Worm (Caenorhabditis elegans) whole organism, L4 larva: Measurements from ENCODE around the gene Y97E10AR.4.
A peak's percentile ranks its signal among the peaks of the same experiment; 100 is the strongest.

ENCODE experiments used
- F26F4.8 ChIP-seq: fragments of 200-800 bp; sonication (Bioruptor generic); conservative IDR thresholded peaks from 2 replicates; pipeline ENCODE4 v1.3.6; 2022; ENCODE audit warnings: missing genetic modification characterization, missing compliant biosample characterization
- F37D6.2 ChIP-seq: sonication (generic microtip); optimal IDR thresholded peaks from 2 replicates; lab custom pipeline; 2016; ENCODE audit warnings: mild to moderate bottlenecking, missing genetic modification characterization, missing compliant biosample characterization
- F44E2.7 ChIP-seq: fragments of 200-800 bp; sonication (Bioruptor generic); IDR thresholded peaks from 2 replicates; pipeline ENCODE4 v2.1.2; 2022; ENCODE audit warnings: missing genetic modification characterization, missing compliant biosample characterization
- F49E8.2 ChIP-seq: sonication (generic microtip); optimal IDR thresholded peaks from 2 replicates; lab custom pipeline; 2016; ENCODE audit warnings: missing compliant biosample characterization, mild to moderate bottlenecking, missing genetic modification characterization, borderline replicate concordance
- T26A8.4 ChIP-seq: fragments of 200-800 bp; sonication (Bioruptor generic); IDR thresholded peaks from 2 replicates; pipeline ENCODE4 v1.3.6; 2022; ENCODE audit warnings: missing genetic modification characterization, missing compliant biosample characterization
- Y105C5A.15 ChIP-seq: fragments of 200-800 bp; sonication (Bioruptor generic); IDR thresholded peaks from 2 replicates; pipeline ENCODE4 v1.3.6; 2022; ENCODE audit warnings: missing genetic modification characterization, missing compliant biosample characterization
- ZK337.2 ChIP-seq: fragments of 200-800 bp; sonication (Bioruptor generic); IDR thresholded peaks from 2 replicates; pipeline ENCODE4 v1.3.6; 2022; ENCODE audit warnings: missing genetic modification reagents, missing genetic modification characterization, missing compliant biosample characterization
- aha-1 ChIP-seq: fragments of 150-350 bp; peaks from one replicate; lab custom pipeline; 2014; ENCODE audit warnings: missing biosample characterization, missing genetic modification characterization
- aly-2 ChIP-seq: sonication (generic microtip); optimal IDR thresholded peaks from 2 replicates; lab custom pipeline; 2018; ENCODE audit warnings: missing biosample characterization, missing genetic modification characterization
- ama-1 ChIP-seq: fragments of 150-350 bp; optimal IDR thresholded peaks from 2 replicates; lab custom pipeline; 2014; ENCODE audit warnings: inconsistent platforms, mixed read lengths
- ceh-28 ChIP-seq: fragments of 150-350 bp; optimal IDR thresholded peaks from 2 replicates; lab custom pipeline; 2014; ENCODE audit warnings: missing biosample characterization, missing genetic modification reagents, missing genetic modification characterization
- ceh-32 ChIP-seq: sonication (generic microtip); optimal IDR thresholded peaks from 2 replicates; lab custom pipeline; 2016; ENCODE audit warnings: mild to moderate bottlenecking, missing genetic modification characterization, missing compliant biosample characterization; ENCODE audit not compliant: poor library complexity
- ceh-44 ChIP-seq: fragments of 200-800 bp; sonication (Bioruptor generic); IDR thresholded peaks from 2 replicates; pipeline ENCODE4 v1.3.6; 2022; ENCODE audit warnings: missing genetic modification reagents, missing genetic modification characterization, missing compliant biosample characterization
- ceh-62 ChIP-seq: sonication (generic microtip); optimal IDR thresholded peaks from 2 replicates; lab custom pipeline; 2017; ENCODE audit warnings: missing biosample characterization, missing genetic modification characterization
- ces-1 ChIP-seq: fragments of 150-350 bp; sonication (generic microtip); optimal IDR thresholded peaks from 4 replicates; lab custom pipeline; 2014; ENCODE audit warnings: missing biosample characterization, missing genetic modification reagents, missing genetic modification characterization
- ctbp-1 ChIP-seq: fragments of 200-800 bp; sonication (Bioruptor generic); IDR thresholded peaks from 2 replicates; pipeline ENCODE4 v1.3.6; 2022; ENCODE audit warnings: missing genetic modification reagents, missing genetic modification characterization, missing compliant biosample characterization
- daf-16 ChIP-seq, 3 experiments: sonication (generic microtip); optimal IDR thresholded peaks; 2 replicates each; lab custom pipeline; 2016 to 2017; ENCODE audit warnings: missing genetic modification characterization in 3 of 3, missing genetic modification reagents in 3 of 3, mild to moderate bottlenecking in 2 of 3, missing compliant biosample characterization in 2 of 3, missing biosample characterization in 1 of 3, moderate library complexity in 1 of 3
- duxl-1 ChIP-seq: sonication (generic microtip); optimal IDR thresholded peaks from 2 replicates; lab custom pipeline; 2016; ENCODE audit warnings: mild to moderate bottlenecking, missing genetic modification characterization, moderate library complexity, missing compliant biosample characterization; ENCODE audit not compliant: poor library complexity
- dve-1 ChIP-seq: sonication (generic microtip); optimal IDR thresholded peaks from 2 replicates; lab custom pipeline; 2017; ENCODE audit warnings: antibody characterized with exemption, mild to moderate bottlenecking, missing genetic modification characterization, missing compliant biosample characterization; ENCODE audit not compliant: insufficient read depth
- egl-27 ChIP-seq: sonication (generic microtip); optimal IDR thresholded peaks from 3 replicates; lab custom pipeline; 2017; ENCODE audit warnings: missing biosample characterization, missing genetic modification reagents, missing genetic modification characterization
- fkh-10 ChIP-seq: fragments of 150-350 bp; optimal IDR thresholded peaks from 2 replicates; lab custom pipeline; 2014; ENCODE audit warnings: missing biosample characterization, missing genetic modification reagents, missing genetic modification characterization
- gei-8 ChIP-seq: fragments of 200-800 bp; sonication (Bioruptor generic); optimal IDR thresholded peaks from 2 replicates; lab custom pipeline; 2018; ENCODE audit warnings: mild to moderate bottlenecking, missing genetic modification characterization, missing compliant biosample characterization
- hif-1 ChIP-seq, 2 experiments: sonication (generic microtip); optimal IDR thresholded peaks; 2 replicates each; lab custom pipeline; 2016 to 2017; ENCODE audit warnings: missing compliant biosample characterization in 2 of 2, missing genetic modification characterization in 2 of 2, missing genetic modification reagents in 2 of 2, missing genotype in 2 of 2, mild to moderate bottlenecking in 1 of 2
- jun-1 ChIP-seq: fragments of 150-350 bp; optimal IDR thresholded peaks from 2 replicates; lab custom pipeline; 2014; ENCODE audit warnings: missing biosample characterization, missing genetic modification reagents, missing genetic modification characterization
- lin-1 ChIP-seq: fragments of 200-800 bp; sonication (Bioruptor generic); IDR thresholded peaks from 2 replicates; pipeline ENCODE4 v1.3.6; 2022; ENCODE audit warnings: missing genetic modification reagents, missing genetic modification characterization, missing compliant biosample characterization
- lin-38 ChIP-seq: fragments of 200-800 bp; sonication (Bioruptor generic); IDR thresholded peaks from 2 replicates; pipeline ENCODE4 v1.3.6; 2022; ENCODE audit warnings: missing genetic modification reagents, missing genetic modification characterization, missing compliant biosample characterization
- lin-39 ChIP-seq: fragments of 150-350 bp; optimal IDR thresholded peaks from 2 replicates; lab custom pipeline; 2014; ENCODE audit warnings: missing biosample characterization, missing genetic modification reagents, missing genetic modification characterization
- lsy-2 ChIP-seq, 2 experiments: fragments of 150-350 bp in 1 of 2; sonication (generic microtip) in 1 of 2; optimal IDR thresholded peaks; 2 replicates each; lab custom pipeline; 2014 to 2017; ENCODE audit warnings: missing biosample characterization in 2 of 2, missing genetic modification characterization in 2 of 2
- madf-5 ChIP-seq, 2 experiments: fragments of 200-800 bp; sonication (Bioruptor generic); IDR thresholded peaks; 2 replicates each; pipeline ENCODE4 v1.3.6; 2022; ENCODE audit warnings: missing compliant biosample characterization in 2 of 2, missing genetic modification characterization in 2 of 2
- mep-1 ChIP-seq: fragments of 150-350 bp; sonication (generic microtip); optimal IDR thresholded peaks from 3 replicates; lab custom pipeline; 2014; ENCODE audit warnings: missing biosample characterization, missing genetic modification characterization
- mes-2 ChIP-seq: sonication (generic microtip); optimal IDR thresholded peaks from 2 replicates; lab custom pipeline; 2016; ENCODE audit warnings: missing genotype, mild to moderate bottlenecking, missing genetic modification characterization, missing compliant biosample characterization; ENCODE audit not compliant: poor library complexity, severe bottlenecking
- mxl-3 ChIP-seq: fragments of 200-800 bp; sonication (Bioruptor generic); optimal IDR thresholded peaks from 2 replicates; lab custom pipeline; 2018; ENCODE audit warnings: mild to moderate bottlenecking, missing genetic modification characterization, missing compliant biosample characterization
- nhr-102 ChIP-seq: sonication (generic microtip); optimal IDR thresholded peaks from 2 replicates; lab custom pipeline; 2016; ENCODE audit warnings: mild to moderate bottlenecking, missing genetic modification characterization, moderate library complexity, missing compliant biosample characterization
- nhr-42 ChIP-seq: fragments of 200-800 bp; sonication (Bioruptor generic); IDR thresholded peaks from 2 replicates; pipeline ENCODE4 v1.3.6; 2022; ENCODE audit warnings: missing genetic modification characterization, missing compliant biosample characterization
- pha-4 ChIP-seq, 2 experiments: fragments of 150-350 bp in 1 of 2; fragments of 200-800 bp in 1 of 2; sonication (Bioruptor generic) in 1 of 2; IDR thresholded peaks in 1 of 2; optimal IDR thresholded peaks in 1 of 2; 2 replicates each; pipeline versions ENCODE4 v1.3.6 to Lab custom; 2014 to 2022; ENCODE audit warnings: missing genetic modification characterization in 2 of 2, missing genetic modification reagents in 2 of 2, missing biosample characterization in 1 of 2, missing compliant biosample characterization in 1 of 2
- php-3 ChIP-seq: fragments of 200-800 bp; sonication (Bioruptor generic); IDR thresholded peaks from 2 replicates; pipeline ENCODE4 v1.3.6; 2022; ENCODE audit warnings: missing genetic modification reagents, missing genetic modification characterization, missing compliant biosample characterization
- saeg-2 ChIP-seq: fragments of 200-800 bp; sonication (Bioruptor generic); IDR thresholded peaks from 2 replicates; pipeline ENCODE4 v1.3.6; 2022; ENCODE audit warnings: missing genetic modification reagents, missing genetic modification characterization, missing compliant biosample characterization
- snpc-1.2 ChIP-seq: fragments of 200-800 bp; sonication (Bioruptor generic); IDR thresholded peaks from 2 replicates; pipeline ENCODE4 v1.3.6; 2022; ENCODE audit warnings: missing genetic modification reagents, missing genetic modification characterization, missing compliant biosample characterization

Gene Y97E10AR.4

DNA sequence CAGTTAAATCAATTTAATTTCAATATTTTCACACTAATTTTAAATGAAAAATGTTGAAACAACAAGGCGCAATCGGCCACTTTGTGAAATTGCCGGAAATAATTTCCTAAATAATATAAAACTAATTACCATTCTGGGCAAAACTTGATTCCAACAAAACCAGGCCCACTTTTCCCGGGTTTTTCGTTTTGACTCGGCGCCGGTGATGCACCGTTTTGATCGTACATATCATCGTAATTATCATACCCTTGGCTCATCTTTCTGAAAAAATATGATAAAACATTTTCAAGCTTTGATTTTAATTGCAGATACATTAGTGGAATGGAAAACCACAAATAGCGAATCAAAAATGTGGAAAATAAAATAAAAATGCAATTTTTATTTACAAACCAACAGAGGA lies 2.0 kb upstream of the Y97E10AR.4 start, which contains the start of gene rpb-9:
TSS of gene rpb-9 (minus strand) at position 314 of the 400 bp plus-strand sequence.
- no peak for TF ChIP-seq ceh-28 (tag; lab: Kevin White, UChicago)
- TF ChIP-seq fkh-10 (GFP tag; lab: Kevin White, UChicago), result no peak
- peak; percentile 1 for TF ChIP-seq dve-1 (tag; lab: Kevin White, UChicago)
- peak; percentile 53; the same call in 1 of the 2 replicates for TF ChIP-seq lin-1
- no peak for TF ChIP-seq jun-1 (tag; lab: Kevin White, UChicago)
- no peak for TF ChIP-seq ceh-62 (tag; lab: Kevin White, UChicago)
- no peak for TF ChIP-seq lin-39 (tag; lab: Kevin White, UChicago)
- TF ChIP-seq nhr-102, result peak; percentile 4
- peak; percentile 35 for TF ChIP-seq mes-2 (tag; lab: Kevin White, UChicago)
- peak; percentile 43; the same call in 1 of the 2 replicates for TF ChIP-seq T26A8.4
- no peak for TF ChIP-seq mxl-3 (GFP tag; lab: Kevin White, UChicago)
- TF ChIP-seq F44E2.7 (GFP tag; lab: Robert Waterston, UW), result no peak
- TF ChIP-seq ama-1 (lab: Kevin White, UChicago), result peak; percentile 57
- no peak for TF ChIP-seq duxl-1
- no peak for TF ChIP-seq gei-8
- TF ChIP-seq F37D6.2 (tag; lab: Kevin White, UChicago), result no peak
- TF ChIP-seq ctbp-1 (GFP tag; lab: Robert Waterston, UW), result no peak
- no peak for TF ChIP-seq ces-1 (GFP tag; lab: Kevin White, UChicago)
- no peak for TF ChIP-seq daf-16 (GFP tag; optimal IDR thresholded peaks at IDR 0.05; lab: Kevin White, UChicago)
- peak; percentile 3 for TF ChIP-seq daf-16 (tag; optimal IDR thresholded peaks at IDR 0.05; lab: Kevin White, UChicago)
- TF ChIP-seq saeg-2 (GFP tag; lab: Robert Waterston, UW), result no peak
- TF ChIP-seq nhr-42 (GFP tag; lab: Robert Waterston, UW), result no peak
- peak; percentile 8 for TF ChIP-seq F49E8.2 (tag; lab: Kevin White, UChicago)
- no peak for TF ChIP-seq snpc-1.2 (GFP tag; lab: Robert Waterston, UW)
- no peak for TF ChIP-seq Y105C5A.15 (GFP tag; lab: Robert Waterston, UW)
- TF ChIP-seq lsy-2 (tag; optimal IDR thresholded peaks at IDR 0.05; lab: Kevin White, UChicago), result no peak
- TF ChIP-seq ceh-44, result no peak
- TF ChIP-seq lin-38, result peak; percentile 39
- TF ChIP-seq egl-27, result no peak
- TF ChIP-seq pha-4 (GFP tag; IDR thresholded peaks at IDR 0.05; lab: Robert Waterston, UW), result no peak
- no peak for TF ChIP-seq pha-4 (tag; optimal IDR thresholded peaks at IDR 0.05; lab: Kevin White, UChicago)
- TF ChIP-seq hif-1 (tag; optimal IDR thresholded peaks at IDR 0.05; lab: Kevin White, UChicago), result no peak
- no peak for TF ChIP-seq mep-1
- no peak for TF ChIP-seq F26F4.8 (GFP tag; lab: Robert Waterston, UW)
- no peak for TF ChIP-seq ceh-32
- no peak for TF ChIP-seq madf-5 (GFP tag; IDR thresholded peaks at IDR 0.05; lab: Robert Waterston, UW)
- no peak for TF ChIP-seq ZK337.2 (GFP tag; lab: Robert Waterston, UW)

DNA sequence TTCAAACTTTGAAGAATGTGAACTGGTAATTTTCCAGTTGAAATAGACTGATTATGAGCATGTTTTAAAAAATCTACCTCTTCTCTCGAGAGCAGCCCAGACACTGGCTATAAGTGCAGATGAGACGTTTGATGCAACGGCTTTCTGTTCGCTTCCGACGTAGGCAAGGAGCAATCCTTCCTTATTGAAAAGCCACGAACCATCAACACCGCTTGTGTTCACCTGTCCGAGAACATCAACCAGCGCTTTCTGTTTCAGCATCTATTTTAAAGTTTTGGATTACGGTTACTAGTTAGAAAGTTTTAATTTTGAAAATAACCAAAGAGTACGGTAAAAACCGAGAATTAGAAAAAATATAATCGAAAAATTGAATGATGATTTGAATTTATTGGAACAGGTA lies 813 bp upstream of the Y97E10AR.4 start, which contains the start of gene lmtr-2:
TSS of gene lmtr-2 (minus strand) at position 261 of the 400 bp plus-strand sequence.
- TF ChIP-seq egl-27 (no peak), aly-2 (tag; lab: Kevin White, UChicago) (no peak), php-3 (GFP tag; lab: Robert Waterston, UW) (no peak), ama-1 (lab: Kevin White, UChicago) (peak; percentile 74), daf-16 (GFP tag; optimal IDR thresholded peaks at IDR 0.05; lab: Kevin White, UChicago) (no peak), daf-16 (tag; optimal IDR thresholded peaks at IDR 0.05; lab: Kevin White, UChicago) (peak; percentile 29), aha-1 (tag; lab: Kevin White, UChicago) (peak; percentile 88)
- TF ChIP-seq, all 104 proteins: peak for 3
